Worm (Caenorhabditis elegans) whole organism, L1 larva: ENCODE data around the gene F16G10.13.

ENCODE experiments used
- C34B4.2 ChIP-seq: sonication (generic microtip); optimal IDR thresholded peaks from 2 replicates; lab custom pipeline; 2017; ENCODE audit warnings: mild to moderate bottlenecking, missing genetic modification characterization, missing compliant biosample characterization
- ceh-82 ChIP-seq, 3 experiments: fragments of 150-350 bp in 1 of 3; sonication (generic microtip) in 2 of 3; optimal IDR thresholded peaks; 2 replicates each; lab custom pipeline; 2014 to 2017; ENCODE audit warnings: missing biosample characterization in 3 of 3, missing genetic modification characterization in 3 of 3
- efl-1 ChIP-seq, 4 experiments: fragments of 150-350 bp; optimal IDR thresholded peaks in 3 of 4; peaks in 1 of 4; 1 replicate in 1 of 4; 2 replicates in 3 of 4; lab custom pipeline; 2014; ENCODE audit warnings: missing biosample characterization in 2 of 4, missing genetic modification characterization in 2 of 4, missing genetic modification reagents in 2 of 4
- hlh-17 ChIP-seq: fragments of 200-800 bp; sonication (Bioruptor generic); optimal IDR thresholded peaks from 2 replicates; lab custom pipeline; 2018; ENCODE audit warnings: missing genetic modification characterization, mild to moderate bottlenecking, missing compliant biosample characterization, moderate library complexity, borderline replicate concordance
- irx-1 ChIP-seq: sonication (generic microtip); optimal IDR thresholded peaks from 2 replicates; lab custom pipeline; 2016; ENCODE audit warnings: missing genetic modification characterization, missing compliant biosample characterization
- lin-15B ChIP-seq: fragments of 150-350 bp; sonication (generic microtip); optimal IDR thresholded peaks from 3 replicates; lab custom pipeline; 2014; ENCODE audit warnings: missing biosample characterization, missing genetic modification characterization
- lin-39 ChIP-seq: fragments of 150-350 bp; optimal IDR thresholded peaks from 2 replicates; lab custom pipeline; 2014; ENCODE audit warnings: missing biosample characterization, missing genetic modification reagents, missing genetic modification characterization
- mep-1 ChIP-seq: fragments of 150-350 bp; optimal IDR thresholded peaks from 2 replicates; lab custom pipeline; 2014; ENCODE audit warnings: missing biosample characterization, missing genetic modification characterization
- nhr-237 ChIP-seq: fragments of 150-350 bp; optimal IDR thresholded peaks from 2 replicates; lab custom pipeline; 2014; ENCODE audit warnings: missing biosample characterization, missing genetic modification characterization
- rnt-1 ChIP-seq: sonication (generic microtip); optimal IDR thresholded peaks from 2 replicates; lab custom pipeline; 2016; ENCODE audit warnings: mild to moderate bottlenecking, missing genetic modification characterization, moderate library complexity, missing compliant biosample characterization
- unc-62 ChIP-seq: fragments of 150-350 bp; optimal IDR thresholded peaks from 2 replicates; lab custom pipeline; 2014; ENCODE audit warnings: missing biosample characterization, missing genetic modification reagents, missing genetic modification characterization
- unc-86 ChIP-seq: sonication (generic microtip); optimal IDR thresholded peaks from 2 replicates; lab custom pipeline; 2016; ENCODE audit warnings: missing genetic modification characterization, missing compliant biosample characterization

DNA sequence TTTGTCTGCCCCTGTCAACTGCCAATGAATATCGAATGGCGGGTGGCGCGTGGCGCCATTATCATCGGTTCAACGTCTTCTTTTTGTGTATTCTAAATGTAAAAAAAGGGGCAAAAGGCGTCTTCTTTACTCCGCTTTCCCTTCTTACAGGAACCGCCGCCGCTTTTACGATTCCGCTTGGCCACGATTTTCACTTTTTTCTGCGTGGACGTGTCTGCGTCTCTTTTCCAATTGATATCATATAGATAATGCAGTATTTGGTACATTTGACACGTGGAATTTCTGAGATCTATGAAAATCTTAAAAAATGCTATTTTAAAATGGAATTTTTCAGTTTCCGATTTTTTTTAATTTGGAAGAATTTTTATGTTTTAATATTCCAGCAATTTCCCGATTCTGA lies 39.8 kb upstream of the F16G10.13 start:
- TF ChIP-seq ceh-82 (tag; optimal IDR thresholded peaks at IDR 0.05; lab: Kevin White, UChicago) (no peak), rnt-1 (tag; lab: Kevin White, UChicago) (no peak), irx-1 (tag; lab: Kevin White, UChicago) (no peak), nhr-237 (no peak), mep-1 (no peak), efl-1 (optimal IDR thresholded peaks at IDR 0.05; lab: Kevin White, UChicago) (no peak), efl-1 (GFP tag; optimal IDR thresholded peaks at IDR 0.05 in 1 of 2; lab: Kevin White, UChicago) (peak in 1 of 2 experiments; percentile 40), C34B4.2 (tag; lab: Kevin White, UChicago) (no peak), lin-15B (tag; lab: Kevin White, UChicago) (no peak), unc-62 (no peak), hlh-17 (GFP tag; lab: Kevin White, UChicago) (no peak), unc-86 (no peak), lin-39 (no peak)
